Worm (Caenorhabditis elegans): ENCODE measurements around the gene srsx-16.

- TF ChIP-seq hnd-1 (tag; optimal IDR thresholded peaks at IDR 0.05) (no peak), ceh-13 (GFP tag; optimal IDR thresholded peaks at IDR 0.05) (no peak), aly-1 (tag; optimal IDR thresholded peaks at IDR 0.05) (no peak), F13C5.2 (tag; optimal IDR thresholded peaks at IDR 0.05) (no peak), scrt-1 (GFP tag; IDR thresholded peaks at IDR 0.05) (no peak)
Measured at ce11 chrIV:5653649-5654048, 34.1 kb upstream of the srsx-16 start, which contains the start of gene clec-178.
